Worm (Caenorhabditis elegans) whole organism, early embryonic: ENCODE data around the gene srx-9.

ENCODE experiments used
- B0310.2 ChIP-seq: sonication (generic microtip); optimal IDR thresholded peaks from 2 replicates; lab custom pipeline; 2016; ENCODE audit warnings: mild to moderate bottlenecking, missing genetic modification characterization, missing compliant biosample characterization
- F13C5.2 ChIP-seq: sonication (generic microtip); optimal IDR thresholded peaks from 2 replicates; lab custom pipeline; 2017; ENCODE audit warnings: mild to moderate bottlenecking, missing genetic modification characterization, inconsistent platforms, missing compliant biosample characterization
- ama-1 ChIP-seq: fragments of 150-350 bp; optimal IDR thresholded peaks from 2 replicates; lab custom pipeline; 2014
- ceh-13 ChIP-seq: fragments of 200-800 bp; sonication (Bioruptor generic); optimal IDR thresholded peaks from 2 replicates; lab custom pipeline; 2018; ENCODE audit warnings: mild to moderate bottlenecking, missing genetic modification characterization, missing compliant biosample characterization
- ceh-36 ChIP-seq: sonication (generic microtip); optimal IDR thresholded peaks from 2 replicates; lab custom pipeline; 2016; ENCODE audit warnings: missing genetic modification characterization, inconsistent platforms, missing compliant biosample characterization
- hmbx-1 ChIP-seq: sonication (generic microtip); optimal IDR thresholded peaks from 2 replicates; lab custom pipeline; 2016; ENCODE audit warnings: mild to moderate bottlenecking, missing genetic modification characterization, missing compliant biosample characterization
- hnd-1 ChIP-seq: sonication (generic microtip); optimal IDR thresholded peaks from 2 replicates; lab custom pipeline; 2016; ENCODE audit warnings: missing genetic modification characterization, missing compliant biosample characterization
- scrt-1 ChIP-seq: fragments of 200-800 bp; sonication (Bioruptor generic); IDR thresholded peaks from 2 replicates; pipeline ENCODE4 v1.3.6; 2022; ENCODE audit warnings: missing genetic modification characterization, missing compliant biosample characterization
- tbx-37 ChIP-seq: fragments of 200-800 bp; sonication (Bioruptor generic); conservative IDR thresholded peaks from 2 replicates; pipeline ENCODE4 v1.3.6; 2022; ENCODE audit warnings: missing genetic modification reagents, missing genetic modification characterization, missing compliant biosample characterization

ce11 chrV:7411695-7412094 lies 16.4 kb upstream of the srx-9 start, which contains the start of gene str-41:
- TF ChIP-seq ama-1 (lab: Kevin White, UChicago), result no peak
- no peak for TF ChIP-seq hmbx-1
- TF ChIP-seq hnd-1 (tag; lab: Kevin White, UChicago), result no peak
- TF ChIP-seq ceh-13 (GFP tag; lab: Kevin White, UChicago), result no peak
- no peak for TF ChIP-seq B0310.2
- no peak for TF ChIP-seq scrt-1 (GFP tag; lab: Robert Waterston, UW)
- TF ChIP-seq ceh-36 (tag; lab: Kevin White, UChicago), result no peak
- no peak for TF ChIP-seq tbx-37 (GFP tag; lab: Robert Waterston, UW)
- TF ChIP-seq F13C5.2 (tag; lab: Kevin White, UChicago), result no peak
